Worm (Caenorhabditis elegans) whole organism, L1 larva: ENCODE measurements around the gene F49C12.3.

Source experiments
- lin-15B ChIP-seq: fragments of 150-350 bp; sonication (generic microtip); optimal IDR thresholded peaks from 3 replicates; lab custom pipeline; 2014; ENCODE audit warnings: missing biosample characterization, missing genetic modification characterization
- lin-39 ChIP-seq: fragments of 150-350 bp; optimal IDR thresholded peaks from 2 replicates; lab custom pipeline; 2014; ENCODE audit warnings: missing biosample characterization, missing genetic modification reagents, missing genetic modification characterization
- sptf-1 ChIP-seq: fragments of 150-350 bp; optimal IDR thresholded peaks from 2 replicates; lab custom pipeline; 2014; ENCODE audit warnings: missing biosample characterization, missing genetic modification characterization

DNA sequence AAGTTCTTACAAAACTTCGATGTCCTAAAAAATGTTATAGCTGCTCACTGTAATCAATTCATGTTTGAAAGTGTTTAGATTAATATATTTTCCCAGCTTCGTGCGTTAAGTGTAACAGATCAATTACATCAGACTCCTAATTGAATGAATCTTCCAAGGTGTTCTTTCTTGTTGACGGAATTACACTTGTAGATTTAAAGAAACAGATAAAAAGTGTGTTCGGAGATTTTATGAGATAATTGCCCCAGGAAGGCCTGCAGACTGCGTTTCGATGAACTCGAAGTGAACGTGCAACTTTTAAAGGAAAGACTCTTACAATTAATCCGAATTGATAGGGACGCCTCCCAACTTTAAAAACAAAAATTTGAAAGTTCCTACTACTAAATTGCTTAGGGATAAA lies 10.6 kb upstream of the F49C12.3 start:
- no peak for TF ChIP-seq sptf-1 (tag; lab: Kevin White, UChicago)
- no peak for TF ChIP-seq lin-39 (tag; lab: Kevin White, UChicago)
- TF ChIP-seq lin-15B (tag; lab: Kevin White, UChicago): no peak
